Fruit fly (Drosophila melanogaster) whole organism, embryonic: Measurements from ENCODE around the gene vib.

Experiments
- Atf6 ChIP-seq: fragments of 200-800 bp; sonication (Bioruptor generic); IDR thresholded peaks from 2 replicates; pipeline ENCODE4 v1.3.6; 2022; ENCODE audit warnings: missing biosample characterization, missing genetic modification characterization
- Bdp1 ChIP-seq: fragments of 200-800 bp; sonication (Bioruptor generic); optimal IDR thresholded peaks from 3 replicates; lab custom pipeline; 2016; ENCODE audit warnings: missing biosample characterization, missing genetic modification characterization
- CG1024 ChIP-seq: fragments of 200-800 bp; sonication (Bioruptor generic); IDR thresholded peaks from 2 replicates; pipeline ENCODE4 v1.3.6; 2022; ENCODE audit warnings: missing biosample characterization, missing genetic modification characterization
- CG12219 ChIP-seq: fragments of 200-800 bp; sonication (Bioruptor generic); optimal IDR thresholded peaks from 3 replicates; lab custom pipeline; 2018; ENCODE audit warnings: missing biosample characterization, mild to moderate bottlenecking, missing genetic modification characterization
- CG15514 ChIP-seq: fragments of 200-800 bp; sonication (Bioruptor generic); optimal IDR thresholded peaks from 3 replicates; lab custom pipeline; 2017; ENCODE audit warnings: missing biosample characterization, missing genetic modification characterization, mild to moderate bottlenecking, moderate library complexity, missing genetic modification reagents
- CG1602 ChIP-seq: fragments of 200-800 bp; sonication (Bioruptor generic); optimal IDR thresholded peaks from 3 replicates; lab custom pipeline; 2016; ENCODE audit warnings: missing biosample characterization, missing genetic modification characterization
- CG17612 ChIP-seq: fragments of 200-800 bp; sonication (Bioruptor generic); IDR thresholded peaks from 2 replicates; pipeline ENCODE4 v1.3.6; 2022; ENCODE audit warnings: missing biosample characterization, missing genetic modification characterization
- CG2875 ChIP-seq: fragments of 200-800 bp; sonication (Bioruptor generic); optimal IDR thresholded peaks from 2 replicates; lab custom pipeline; 2017; ENCODE audit warnings: missing biosample characterization, mild to moderate bottlenecking, missing genetic modification characterization, missing genetic modification reagents
- CG3995 ChIP-seq: fragments of 200-800 bp; sonication (Bioruptor generic); optimal IDR thresholded peaks from 3 replicates; lab custom pipeline; 2016; ENCODE audit warnings: missing biosample characterization, missing genetic modification characterization
- CG4404 ChIP-seq: fragments of 200-800 bp; sonication (Bioruptor generic); IDR thresholded peaks from 2 replicates; pipeline ENCODE4 v1.3.6; 2022; ENCODE audit warnings: missing biosample characterization, missing genetic modification characterization
- CG6854 ChIP-seq: fragments of 200-800 bp; sonication (Bioruptor generic); optimal IDR thresholded peaks from 3 replicates; lab custom pipeline; 2017; ENCODE audit warnings: missing biosample characterization, mild to moderate bottlenecking, missing genetic modification characterization
- CG7271 ChIP-seq: fragments of 200-800 bp; sonication (Bioruptor generic); optimal IDR thresholded peaks from 2 replicates; lab custom pipeline; 2018; ENCODE audit warnings: missing biosample characterization, mild to moderate bottlenecking, missing genetic modification characterization, moderate library complexity
- CG7745 ChIP-seq: fragments of 200-800 bp; sonication (Bioruptor generic); optimal IDR thresholded peaks from 2 replicates; lab custom pipeline; 2018; ENCODE audit warnings: missing biosample characterization, mild to moderate bottlenecking, missing genetic modification characterization, moderate library complexity
- CG7987 ChIP-seq: fragments of 200-800 bp; sonication (Bioruptor generic); optimal IDR thresholded peaks from 2 replicates; lab custom pipeline; 2018; ENCODE audit warnings: missing biosample characterization, mild to moderate bottlenecking, missing genetic modification characterization, moderate library complexity
- CG8944 ChIP-seq: fragments of 200-800 bp; sonication (Bioruptor generic); optimal IDR thresholded peaks from 3 replicates; lab custom pipeline; 2016; ENCODE audit warnings: missing biosample characterization, missing genetic modification characterization
- CG9932 ChIP-seq: fragments of 200-800 bp; sonication (Bioruptor generic); IDR thresholded peaks from 2 replicates; pipeline ENCODE4 v1.3.6; 2022; ENCODE audit warnings: missing biosample characterization, missing genetic modification characterization
- Dad ChIP-seq: fragments of 200-800 bp; sonication (Bioruptor generic); optimal IDR thresholded peaks from 3 replicates; lab custom pipeline; 2016; ENCODE audit warnings: missing biosample characterization, missing genetic modification characterization
- E2f1 ChIP-seq: fragments of 200-800 bp; sonication (Bioruptor generic); IDR thresholded peaks from 2 replicates; pipeline ENCODE4 v1.3.6; 2022; ENCODE audit warnings: missing biosample characterization, missing genetic modification characterization
- ERR ChIP-seq: fragments of 200-800 bp; sonication (Bioruptor generic); optimal IDR thresholded peaks from 2 replicates; lab custom pipeline; 2016; ENCODE audit warnings: missing biosample characterization, missing genetic modification characterization
- Hand ChIP-seq: fragments of 200-800 bp; sonication (Bioruptor generic); optimal IDR thresholded peaks from 2 replicates; lab custom pipeline; 2017; ENCODE audit warnings: mild to moderate bottlenecking, missing biosample characterization, missing genetic modification reagents, missing genetic modification characterization
- Nf-YB ChIP-seq: fragments of 200-800 bp; sonication (Bioruptor generic); optimal IDR thresholded peaks from 3 replicates; lab custom pipeline; 2019; ENCODE audit warnings: missing biosample characterization, mild to moderate bottlenecking, missing genetic modification characterization, moderate library complexity
- Oaz ChIP-seq: fragments of 200-800 bp; sonication (Bioruptor generic); IDR thresholded peaks from 2 replicates; pipeline ENCODE4 v1.3.6; 2022; ENCODE audit warnings: missing biosample characterization, missing genetic modification characterization
- Ptx1 ChIP-seq: fragments of 200-800 bp; sonication (Bioruptor generic); IDR thresholded peaks from 2 replicates; pipeline ENCODE4 v1.3.6; 2022; ENCODE audit warnings: missing biosample characterization, missing genetic modification characterization
- Sox102F ChIP-seq: fragments of 200-800 bp; sonication (Bioruptor generic); optimal IDR thresholded peaks from 2 replicates; lab custom pipeline; 2018; ENCODE audit warnings: missing biosample characterization, mild to moderate bottlenecking, missing genetic modification characterization, moderate library complexity
- Tbp ChIP-seq: fragments of >200 bp; optimal IDR thresholded peaks from 2 replicates; lab custom pipeline; 2018; ENCODE audit warnings: missing biosample characterization, missing genetic modification characterization
- Xbp1 ChIP-seq: fragments of 200-800 bp; sonication (Bioruptor generic); optimal IDR thresholded peaks from 3 replicates; lab custom pipeline; 2016; ENCODE audit warnings: missing biosample characterization, mild to moderate bottlenecking, missing genetic modification characterization
- YL-1 ChIP-seq: fragments of 200-800 bp; sonication (Bioruptor generic); optimal IDR thresholded peaks from 3 replicates; lab custom pipeline; 2017; ENCODE audit warnings: missing biosample characterization, mild to moderate bottlenecking, missing genetic modification characterization
- cg ChIP-seq: fragments of 200-800 bp; sonication (Bioruptor generic); optimal IDR thresholded peaks from 3 replicates; lab custom pipeline; 2019; ENCODE audit warnings: missing biosample characterization, mild to moderate bottlenecking, missing genetic modification characterization, moderate library complexity
- crc ChIP-seq: fragments of 200-800 bp; sonication (Bioruptor generic); optimal IDR thresholded peaks from 2 replicates; lab custom pipeline; 2016; ENCODE audit warnings: missing biosample characterization, missing genetic modification characterization
- da ChIP-seq: fragments of 200-800 bp; sonication (Bioruptor generic); optimal IDR thresholded peaks from 2 replicates; lab custom pipeline; 2016; ENCODE audit warnings: missing biosample characterization, missing genetic modification characterization
- ems ChIP-seq: fragments of 200-800 bp; sonication (Bioruptor generic); optimal IDR thresholded peaks from 3 replicates; lab custom pipeline; 2016; ENCODE audit warnings: missing biosample characterization, missing genetic modification characterization
- fru ChIP-seq: fragments of >200 bp; optimal IDR thresholded peaks from 2 replicates; lab custom pipeline; 2017
- gem ChIP-seq: fragments of 200-800 bp; sonication (Bioruptor generic); optimal IDR thresholded peaks from 2 replicates; lab custom pipeline; 2019; ENCODE audit warnings: missing biosample characterization, mild to moderate bottlenecking, missing genetic modification characterization, moderate library complexity
- gfzf ChIP-seq: fragments of 200-800 bp; sonication (Bioruptor generic); optimal IDR thresholded peaks from 2 replicates; lab custom pipeline; 2016; ENCODE audit warnings: missing biosample characterization, mild to moderate bottlenecking, missing genetic modification characterization, moderate library complexity
- hb ChIP-seq: fragments of 200-800 bp; sonication (Bioruptor generic); IDR thresholded peaks from 3 replicates; pipeline ENCODE4 v1.3.6; 2022; ENCODE audit warnings: missing biosample characterization, missing genetic modification characterization; ENCODE audit not compliant: partially characterized antibody
- inv ChIP-seq: fragments of 200-800 bp; sonication (Bioruptor generic); IDR thresholded peaks from 2 replicates; pipeline ENCODE4 v1.3.6; 2022; ENCODE audit warnings: missing biosample characterization, missing genetic modification characterization; ENCODE audit not compliant: partially characterized antibody
- ken ChIP-seq: fragments of 200-800 bp; sonication (Bioruptor generic); IDR thresholded peaks from 3 replicates; pipeline ENCODE4 v1.3.6; 2022; ENCODE audit warnings: missing biosample characterization, missing genetic modification characterization
- lmd ChIP-seq: fragments of 200-800 bp; sonication (Bioruptor generic); IDR thresholded peaks from 2 replicates; pipeline ENCODE4 v1.3.6; 2022; ENCODE audit warnings: missing biosample characterization, missing genetic modification characterization
- luna ChIP-seq: fragments of 200-800 bp; sonication (Bioruptor generic); optimal IDR thresholded peaks from 2 replicates; lab custom pipeline; 2016; ENCODE audit warnings: missing biosample characterization, missing genetic modification characterization
- mam ChIP-seq: fragments of 200-800 bp; sonication (Bioruptor generic); optimal IDR thresholded peaks from 3 replicates; lab custom pipeline; 2016; ENCODE audit warnings: missing biosample characterization, missing genetic modification characterization
- nerfin-1 ChIP-seq: fragments of 200-800 bp; sonication (Bioruptor generic); optimal IDR thresholded peaks from 3 replicates; lab custom pipeline; 2019; ENCODE audit warnings: missing biosample characterization, mild to moderate bottlenecking, missing genetic modification characterization, moderate library complexity
- nerfin-2 ChIP-seq: fragments of 200-800 bp; sonication (Bioruptor generic); IDR thresholded peaks from 2 replicates; pipeline ENCODE4 v1.3.6; 2022; ENCODE audit warnings: missing biosample characterization, missing genetic modification characterization; ENCODE audit not compliant: partially characterized antibody
- otp ChIP-seq: fragments of 200-800 bp; sonication (Bioruptor generic); IDR thresholded peaks from 3 replicates; pipeline ENCODE4, ENCODE4 v1.3.6; 2022; ENCODE audit warnings: missing biosample characterization, missing genetic modification characterization
- p53 ChIP-seq: fragments of 200-800 bp; sonication (Bioruptor generic); optimal IDR thresholded peaks from 2 replicates; lab custom pipeline; 2016; ENCODE audit warnings: missing biosample characterization, missing genetic modification characterization
- pfk ChIP-seq: fragments of 200-800 bp; sonication (Bioruptor generic); optimal IDR thresholded peaks from 2 replicates; lab custom pipeline; 2018; ENCODE audit warnings: missing biosample characterization, mild to moderate bottlenecking, missing genetic modification characterization, moderate library complexity
- sim ChIP-seq: fragments of 200-800 bp; sonication (Bioruptor generic); IDR thresholded peaks from 2 replicates; pipeline ENCODE4 v1.3.6; 2022; ENCODE audit warnings: missing biosample characterization, missing genetic modification characterization
- tin ChIP-seq: fragments of 200-800 bp; sonication (Bioruptor generic); optimal IDR thresholded peaks from 3 replicates; lab custom pipeline; 2016; ENCODE audit warnings: missing biosample characterization, missing genetic modification characterization
- trh ChIP-seq: fragments of 200-800 bp; sonication (Bioruptor generic); optimal IDR thresholded peaks from 2 replicates; lab custom pipeline; 2016; ENCODE audit warnings: missing biosample characterization, missing genetic modification characterization
- tx ChIP-seq: fragments of 200-800 bp; sonication (Bioruptor generic); optimal IDR thresholded peaks from 2 replicates; lab custom pipeline; 2016; ENCODE audit warnings: missing biosample characterization, missing genetic modification characterization
- zfh1 ChIP-seq: fragments of 200-800 bp; sonication (Bioruptor generic); IDR thresholded peaks from 3 replicates; pipeline ENCODE4 v1.3.6; 2022; ENCODE audit warnings: missing biosample characterization, missing genetic modification characterization

Gene vib

DNA sequence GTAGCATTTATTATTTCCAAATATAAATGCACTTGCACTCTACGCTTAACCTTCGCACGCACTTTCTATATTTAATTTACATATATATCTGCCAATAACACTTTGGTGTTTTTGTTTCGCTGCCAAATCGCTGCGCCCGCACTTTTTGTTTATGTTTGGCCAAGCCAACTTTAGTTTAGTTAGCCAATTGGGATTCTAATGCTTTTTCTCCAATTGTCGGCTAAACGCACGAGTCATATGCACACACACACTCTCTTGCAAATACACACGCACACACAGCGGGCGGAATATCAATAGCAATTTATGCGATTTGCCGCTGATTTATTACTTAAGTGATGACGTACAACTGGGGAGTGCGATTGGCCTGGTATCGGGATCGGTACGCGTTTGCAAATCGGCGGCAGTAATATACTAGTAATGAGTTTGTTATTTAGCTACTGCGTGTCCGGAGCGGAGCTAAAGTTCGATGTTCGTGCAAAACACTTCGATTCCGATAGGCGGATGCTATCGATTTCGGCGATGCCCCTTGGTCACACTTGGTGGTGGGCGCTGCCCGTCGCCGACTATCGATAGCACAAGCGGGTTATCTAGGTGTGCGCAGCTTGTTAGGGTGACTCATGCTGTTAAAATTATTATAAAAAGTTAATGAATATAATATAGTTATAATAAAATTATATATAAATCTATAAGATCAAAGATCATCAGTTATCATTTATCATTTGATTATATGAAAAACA, at the start of gene vib (continued):
- TF ChIP-seq Sox102F (GFP tag; lab: Kevin White, UChicago) = peak; percentile 43
- no peak for TF ChIP-seq luna
- peak; percentile 57 for TF ChIP-seq CG6854 (GFP tag; lab: Kevin White, UChicago)
- TF ChIP-seq Nf-YB = peak; percentile 10
- TF ChIP-seq hb (GFP tag; lab: Robert Waterston, UW) = peak; percentile 95
- TF ChIP-seq Oaz (GFP tag; lab: Robert Waterston, UW) = no peak
- peak; percentile 1 for TF ChIP-seq trh (GFP tag; lab: Kevin White, UChicago)
- TF ChIP-seq mam (GFP tag; lab: Kevin White, UChicago) = no peak
- no peak for TF ChIP-seq CG2875 (GFP tag; lab: Kevin White, UChicago)
- TF ChIP-seq Atf6 (GFP tag; lab: Robert Waterston, UW) = no peak
- no peak for TF ChIP-seq sim (GFP tag; lab: Robert Waterston, UW)
- no peak for TF ChIP-seq Bdp1 (GFP tag; lab: Kevin White, UChicago)
- TF ChIP-seq nerfin-2 (GFP tag; lab: Robert Waterston, UW) = peak; percentile 93
- peak; percentile 60 for TF ChIP-seq CG7987
- no peak for TF ChIP-seq Tbp
- TF ChIP-seq E2f1 (GFP tag; lab: Robert Waterston, UW) = peak; percentile 40; the same call in 1 of the 2 replicates
- TF ChIP-seq YL-1 (GFP tag; lab: Kevin White, UChicago) = peak; percentile 42
- TF ChIP-seq da (GFP tag; lab: Kevin White, UChicago) = no peak
- no peak for TF ChIP-seq gem (tag; lab: Kevin White, UChicago)
- TF ChIP-seq CG17612 (GFP tag; lab: Robert Waterston, UW) = no peak
- TF ChIP-seq pfk (GFP tag; lab: Kevin White, UChicago) = no peak
- no peak for TF ChIP-seq Hand (GFP tag; lab: Kevin White, UChicago)
- TF ChIP-seq Dad (GFP tag; lab: Kevin White, UChicago) = no peak
- TF ChIP-seq crc (GFP tag; lab: Kevin White, UChicago) = no peak
- TF ChIP-seq CG1602 (GFP tag; lab: Kevin White, UChicago) = peak; percentile 37
- no peak for TF ChIP-seq CG8944 (GFP tag; lab: Kevin White, UChicago)
- peak; percentile 87 for TF ChIP-seq inv (GFP tag; lab: Robert Waterston, UW)
- peak; percentile 45 for TF ChIP-seq CG3995 (GFP tag; lab: Kevin White, UChicago)
- no peak for TF ChIP-seq tx
- no peak for TF ChIP-seq CG4404 (GFP tag; lab: Robert Waterston, UW)
- no peak for TF ChIP-seq p53
- no peak for TF ChIP-seq fru
- TF ChIP-seq CG15514 (GFP tag; lab: Kevin White, UChicago) = peak; percentile 96
- TF ChIP-seq ERR (GFP tag; lab: Kevin White, UChicago) = peak; percentile 6
- TF ChIP-seq cg (GFP tag; lab: Kevin White, UChicago) = peak; percentile 89
- no peak for TF ChIP-seq CG12219 (GFP tag; lab: Kevin White, UChicago)
- peak; percentile 46 for TF ChIP-seq gfzf (GFP tag; lab: Kevin White, UChicago)
- TF ChIP-seq CG7271 (tag; lab: Kevin White, UChicago) = peak; percentile 41
- TF ChIP-seq ken (GFP tag; lab: Robert Waterston, UW) = 0 out of 3 replicates have a peak, but pooled peaks have one; percentile 27
- TF ChIP-seq Xbp1 = peak; percentile 63
- TF ChIP-seq otp = peak; percentile 73; the same call in 1 of the 3 replicates
- peak; percentile 25; the same call in 1 of the 2 replicates for TF ChIP-seq Ptx1 (GFP tag; lab: Robert Waterston, UW)
- TF ChIP-seq CG9932 (GFP tag; lab: Robert Waterston, UW) = peak; percentile 77
- TF ChIP-seq zfh1 (GFP tag; lab: Robert Waterston, UW) = peak; percentile 66; the same call in 2 of the 3 replicates
- TF ChIP-seq CG1024 (GFP tag; lab: Robert Waterston, UW) = 0 out of 2 replicates have a peak, but pooled peaks have one; percentile 34
- TF ChIP-seq lmd = no peak
- TF ChIP-seq tin = peak; percentile 45
- TF ChIP-seq ems (GFP tag; lab: Kevin White, UChicago) = peak; percentile 16
- peak; percentile 38 for TF ChIP-seq nerfin-1 (tag; lab: Kevin White, UChicago)
- no peak for TF ChIP-seq CG7745 (tag; lab: Kevin White, UChicago)
